Worm (Caenorhabditis elegans): ENCODE measurements around the gene egg-3.

DNA sequence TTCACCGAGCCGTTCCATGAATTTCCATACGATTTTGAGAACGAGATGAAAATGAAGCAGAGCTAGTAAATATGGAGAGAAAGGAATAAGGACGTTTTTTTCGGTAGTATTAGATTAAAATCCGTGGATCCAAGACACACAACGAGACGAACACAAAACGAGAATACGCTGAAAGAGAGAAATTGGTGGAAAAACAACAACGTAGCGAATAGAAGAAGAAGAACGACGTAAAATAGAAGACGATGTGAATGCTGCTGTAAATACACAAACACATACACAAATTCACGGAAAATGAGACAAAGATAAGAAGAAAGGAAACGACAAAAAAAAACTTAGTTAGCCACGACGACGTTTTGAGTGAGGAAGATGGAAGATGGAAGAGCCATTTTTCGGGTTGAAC, 49.5 kb downstream of the egg-3 start:
- TF ChIP-seq tab-1 (GFP tag; IDR thresholded peaks at IDR 0.05): no peak
- no peak for TF ChIP-seq med-1 (GFP tag; optimal IDR thresholded peaks at IDR 0.05; ENCODE audit: insufficient read depth)
- TF ChIP-seq T22C8.4 (GFP tag; IDR thresholded peaks at IDR 0.05): no peak
- TF ChIP-seq klf-2 (GFP tag; conservative IDR thresholded peaks at IDR 0.05): no peak
- no peak for TF ChIP-seq ref-1 (GFP tag; conservative IDR thresholded peaks at IDR 0.05)
- no peak for TF ChIP-seq cog-1 (tag; optimal IDR thresholded peaks at IDR 0.05)
- TF ChIP-seq flt-1 (GFP tag; IDR thresholded peaks at IDR 0.05): 0 out of 2 replicates have a peak, but pooled peaks have one; percentile 29

Data from whole organism, midembryonic.